Fruit fly (Drosophila melanogaster) whole organism, pupa: ENCODE data around the gene laf.
A peak's percentile ranks its signal among the peaks of the same experiment; 100 is the strongest.

Source experiments
- CG10348 ChIP-seq: fragments of 200-800 bp; sonication (Bioruptor generic); IDR thresholded peaks from 2 replicates; pipeline ENCODE4 v1.3.6; 2022; ENCODE audit warnings: missing biosample characterization, missing genetic modification characterization
- CG12605 ChIP-seq: fragments of 200-800 bp; sonication (Bioruptor generic); IDR thresholded peaks from 2 replicates; pipeline ENCODE4 v1.3.6; 2022; ENCODE audit warnings: missing biosample characterization, missing genetic modification characterization
- CG13204 ChIP-seq: fragments of 200-800 bp; sonication (Bioruptor generic); optimal IDR thresholded peaks from 2 replicates; lab custom pipeline; 2018; ENCODE audit warnings: missing biosample characterization, mild to moderate bottlenecking, missing genetic modification characterization, moderate library complexity
- CG15710 ChIP-seq: fragments of 200-800 bp; sonication (Bioruptor generic); optimal IDR thresholded peaks from 2 replicates; lab custom pipeline; 2018; ENCODE audit warnings: missing biosample characterization, mild to moderate bottlenecking, missing genetic modification characterization, moderate library complexity
- CG17806 ChIP-seq: fragments of 200-800 bp; sonication (Bioruptor generic); optimal IDR thresholded peaks from 2 replicates; lab custom pipeline; 2018; ENCODE audit warnings: missing biosample characterization, mild to moderate bottlenecking, missing genetic modification characterization, moderate library complexity
- CG8159 ChIP-seq: fragments of 200-800 bp; sonication (Bioruptor generic); optimal IDR thresholded peaks from 3 replicates; lab custom pipeline; 2018; ENCODE audit warnings: missing biosample characterization, mild to moderate bottlenecking, missing genetic modification characterization, moderate library complexity
- CG8301 ChIP-seq: fragments of 200-800 bp; sonication (Bioruptor generic); optimal IDR thresholded peaks from 2 replicates; lab custom pipeline; 2018; ENCODE audit warnings: missing biosample characterization, mild to moderate bottlenecking, missing genetic modification characterization
- D1 ChIP-seq: fragments of 200-800 bp; sonication (Bioruptor generic); optimal IDR thresholded peaks from 2 replicates; lab custom pipeline; 2018; ENCODE audit warnings: missing biosample characterization, mild to moderate bottlenecking, missing genetic modification characterization, moderate library complexity
- Snoo ChIP-seq: fragments of 200-800 bp; sonication (Bioruptor generic); optimal IDR thresholded peaks from 3 replicates; lab custom pipeline; 2017; ENCODE audit warnings: missing biosample characterization, mild to moderate bottlenecking, missing genetic modification characterization, inconsistent platforms
- fd96Ca ChIP-seq: fragments of 200-800 bp; sonication (Bioruptor generic); IDR thresholded peaks from 3 replicates; pipeline ENCODE4 v1.3.6; 2022; ENCODE audit warnings: missing biosample characterization, missing genetic modification characterization

dm6 chr3R:4910839-4911341, 32.6 kb upstream of the laf start:
- TF ChIP-seq fd96Ca, result peak; percentile 60; the same call in 2 of the 3 replicates
- no peak for TF ChIP-seq CG8301 (tag; lab: Kevin White, UChicago)
- TF ChIP-seq CG8159 (tag; lab: Kevin White, UChicago), result no peak
- no peak for TF ChIP-seq Snoo (tag; lab: Kevin White, UChicago)
- TF ChIP-seq CG17806 (tag; lab: Kevin White, UChicago), result no peak
- no peak for TF ChIP-seq CG12605 (GFP tag; lab: Robert Waterston, UW)
- no peak for TF ChIP-seq CG10348 (GFP tag; lab: Robert Waterston, UW)
- no peak for TF ChIP-seq D1 (tag; lab: Kevin White, UChicago)
- peak; percentile 94 for TF ChIP-seq CG13204
- TF ChIP-seq CG15710 (tag; lab: Kevin White, UChicago), result no peak
